Worm (Caenorhabditis elegans) whole organism, young adult: ENCODE results near the gene ZK131.11.

Experiments
- B0035.1 ChIP-seq: sonication (generic microtip); optimal IDR thresholded peaks from 2 replicates; lab custom pipeline; 2016; ENCODE audit warnings: missing genetic modification characterization, mild to moderate bottlenecking, missing compliant biosample characterization, missing genotype, missing genetic modification reagents
- C17E4.6 ChIP-seq: fragments of 200-800 bp; sonication (Bioruptor generic); IDR thresholded peaks from 2 replicates; pipeline ENCODE4 v1.3.6; 2022; ENCODE audit warnings: missing genetic modification reagents, missing genetic modification characterization, missing compliant biosample characterization
- F39B2.1 ChIP-seq: fragments of 200-800 bp; sonication (Bioruptor generic); IDR thresholded peaks from 2 replicates; pipeline ENCODE4 v1.3.6; 2022; ENCODE audit warnings: missing genetic modification reagents, missing genetic modification characterization, missing compliant biosample characterization
- K12H6.12 ChIP-seq: fragments of 200-800 bp; sonication (Bioruptor generic); optimal IDR thresholded peaks from 2 replicates; lab custom pipeline; 2018; ENCODE audit warnings: mild to moderate bottlenecking, missing genetic modification characterization, missing compliant biosample characterization
- Y53G8AR.9 ChIP-seq: fragments of 200-800 bp; sonication (Bioruptor generic); conservative IDR thresholded peaks from 2 replicates; pipeline ENCODE4 v1.3.6; 2022; ENCODE audit warnings: missing genetic modification reagents, missing genetic modification characterization, missing compliant biosample characterization
- Y67H2A.10 ChIP-seq: fragments of 200-800 bp; sonication (Bioruptor generic); conservative IDR thresholded peaks from 2 replicates; pipeline ENCODE4 v1.3.6; 2022; ENCODE audit warnings: missing genetic modification reagents, missing genetic modification characterization, missing compliant biosample characterization
- ZK185.1 ChIP-seq: sonication (generic microtip); optimal IDR thresholded peaks from 2 replicates; lab custom pipeline; 2016; ENCODE audit warnings: mild to moderate bottlenecking, missing genetic modification characterization, missing compliant biosample characterization; ENCODE audit not compliant: poor library complexity, severe bottlenecking
- ama-1 ChIP-seq, 3 experiments: fragments of 150-350 bp in 1 of 3; sonication (generic microtip) in 2 of 3; optimal IDR thresholded peaks; 2 replicates each; lab custom pipeline; 2014 to 2018; ENCODE audit warnings: missing biosample characterization in 2 of 3, missing genetic modification characterization in 2 of 3, missing genetic modification reagents in 2 of 3
- athp-1 ChIP-seq: sonication (generic microtip); optimal IDR thresholded peaks from 2 replicates; lab custom pipeline; 2017; ENCODE audit warnings: mild to moderate bottlenecking, missing genetic modification characterization, missing compliant biosample characterization
- attf-3 ChIP-seq: fragments of 200-800 bp; sonication (Bioruptor generic); conservative IDR thresholded peaks from 2 replicates; pipeline ENCODE4 v1.3.6; 2022; ENCODE audit warnings: missing genetic modification reagents, missing genetic modification characterization, missing compliant biosample characterization
- attf-5 ChIP-seq: fragments of 200-800 bp; sonication (Bioruptor generic); optimal IDR thresholded peaks from 2 replicates; lab custom pipeline; 2018; ENCODE audit warnings: mild to moderate bottlenecking, missing genetic modification characterization, missing compliant biosample characterization
- bed-2 ChIP-seq: fragments of 200-800 bp; sonication (Bioruptor generic); IDR thresholded peaks from 2 replicates; pipeline ENCODE4 v1.3.6; 2022; ENCODE audit warnings: missing genetic modification reagents, missing genetic modification characterization, missing compliant biosample characterization
- ceh-27 ChIP-seq: fragments of 200-800 bp; sonication (Bioruptor generic); optimal IDR thresholded peaks from 2 replicates; lab custom pipeline; 2018; ENCODE audit warnings: mild to moderate bottlenecking, missing genetic modification characterization, moderate library complexity, missing compliant biosample characterization
- ceh-79 ChIP-seq: sonication (generic microtip); optimal IDR thresholded peaks from 2 replicates; lab custom pipeline; 2017; ENCODE audit warnings: mild to moderate bottlenecking, missing genetic modification characterization, missing compliant biosample characterization
- die-1 ChIP-seq: sonication (generic microtip); optimal IDR thresholded peaks from 2 replicates; lab custom pipeline; 2016; ENCODE audit warnings: missing genotype, mild to moderate bottlenecking, missing genetic modification characterization, missing compliant biosample characterization
- dox-1 ChIP-seq: fragments of 200-800 bp; sonication (Bioruptor generic); IDR thresholded peaks from 2 replicates; pipeline ENCODE4 v1.3.6; 2022; ENCODE audit warnings: missing genetic modification reagents, missing genetic modification characterization, missing compliant biosample characterization
- efl-1 ChIP-seq: fragments of 150-350 bp; optimal IDR thresholded peaks from 2 replicates; lab custom pipeline; 2014; ENCODE audit warnings: missing biosample characterization, missing genetic modification reagents, missing genetic modification characterization
- egl-18 ChIP-seq: fragments of 200-800 bp; sonication (Bioruptor generic); IDR thresholded peaks from 2 replicates; pipeline ENCODE4 v1.3.6; 2022; ENCODE audit warnings: missing genetic modification reagents, missing genetic modification characterization, missing compliant biosample characterization
- egl-44 ChIP-seq: fragments of 200-800 bp; sonication (Bioruptor generic); IDR thresholded peaks from 2 replicates; pipeline ENCODE4 v1.3.6; 2022; ENCODE audit warnings: missing genetic modification reagents, missing genetic modification characterization, missing compliant biosample characterization
- hlh-12 ChIP-seq: sonication (generic microtip); optimal IDR thresholded peaks from 2 replicates; lab custom pipeline; 2016; ENCODE audit warnings: missing genetic modification characterization, missing compliant biosample characterization
- hmg-1.2 ChIP-seq: fragments of 200-800 bp; sonication (Bioruptor generic); IDR thresholded peaks from 2 replicates; pipeline ENCODE4 v1.3.6; 2022; ENCODE audit warnings: missing genetic modification reagents, missing genetic modification characterization, missing compliant biosample characterization
- hmg-20 ChIP-seq: fragments of 200-800 bp; sonication (Bioruptor generic); IDR thresholded peaks from 2 replicates; pipeline ENCODE4 v1.3.6; 2022; ENCODE audit warnings: missing genetic modification reagents, missing genetic modification characterization, missing compliant biosample characterization
- lag-1 ChIP-seq: fragments of 200-800 bp; sonication (Bioruptor generic); IDR thresholded peaks from 2 replicates; pipeline ENCODE4 v1.3.6; 2022; ENCODE audit warnings: missing genetic modification reagents, missing genetic modification characterization, missing compliant biosample characterization
- lin-35 ChIP-seq, 3 experiments: fragments of 150-350 bp in 2 of 3; sonication (generic microtip) in 1 of 3; optimal IDR thresholded peaks; 2 replicates each; lab custom pipeline; 2014 to 2018; ENCODE audit warnings: missing biosample characterization in 3 of 3, missing genetic modification characterization in 3 of 3, missing genetic modification reagents in 3 of 3
- lsl-1 ChIP-seq: fragments of 200-800 bp; sonication (Bioruptor generic); optimal IDR thresholded peaks from 2 replicates; lab custom pipeline; 2018; ENCODE audit warnings: mild to moderate bottlenecking, missing genetic modification characterization, moderate library complexity, missing compliant biosample characterization
- mel-28 ChIP-seq: sonication (generic microtip); optimal IDR thresholded peaks from 2 replicates; lab custom pipeline; 2016; ENCODE audit warnings: borderline replicate concordance, mild to moderate bottlenecking, missing genetic modification characterization, missing compliant biosample characterization
- mxl-1 ChIP-seq: sonication (generic microtip); optimal IDR thresholded peaks from 2 replicates; lab custom pipeline; 2016; ENCODE audit warnings: missing genetic modification characterization, missing compliant biosample characterization
- nfya-1 ChIP-seq: sonication (generic microtip); optimal IDR thresholded peaks from 2 replicates; lab custom pipeline; 2017; ENCODE audit warnings: antibody characterized with exemption, missing compliant biosample characterization, missing genetic modification characterization, borderline replicate concordance; ENCODE audit not compliant: insufficient read depth
- nfya-2 ChIP-seq: fragments of 200-800 bp; sonication (Bioruptor generic); IDR thresholded peaks from 2 replicates; pipeline ENCODE4 v1.3.6; 2022; ENCODE audit warnings: missing genetic modification reagents, missing genetic modification characterization, missing compliant biosample characterization
- nhr-27 ChIP-seq: fragments of 200-800 bp; sonication (Bioruptor generic); optimal IDR thresholded peaks from 2 replicates; lab custom pipeline; 2018; ENCODE audit warnings: mild to moderate bottlenecking, missing genetic modification characterization, moderate library complexity, missing compliant biosample characterization
- nhr-80 ChIP-seq: sonication (generic microtip); optimal IDR thresholded peaks from 2 replicates; lab custom pipeline; 2016; ENCODE audit warnings: missing genetic modification characterization, missing compliant biosample characterization
- nhr-90 ChIP-seq: sonication (generic microtip); optimal IDR thresholded peaks from 2 replicates; lab custom pipeline; 2016; ENCODE audit warnings: missing genotype, mild to moderate bottlenecking, missing genetic modification characterization, missing compliant biosample characterization
- repo-1 ChIP-seq: sonication (generic microtip); optimal IDR thresholded peaks from 2 replicates; lab custom pipeline; 2017; ENCODE audit warnings: mild to moderate bottlenecking, missing genetic modification characterization, missing compliant biosample characterization
- rpc-1 ChIP-seq, 2 experiments: fragments of 150-350 bp in 1 of 2; sonication (generic microtip) in 1 of 2; optimal IDR thresholded peaks; 2 replicates each; lab custom pipeline; 2014 to 2018; ENCODE audit warnings: missing biosample characterization in 1 of 2, missing genetic modification characterization in 1 of 2, missing genetic modification reagents in 1 of 2, missing genotype in 1 of 2
- sdz-38 ChIP-seq: sonication (generic microtip); optimal IDR thresholded peaks from 2 replicates; lab custom pipeline; 2016; ENCODE audit warnings: missing genotype, missing genetic modification characterization, missing compliant biosample characterization
- sea-2 ChIP-seq: fragments of 200-800 bp; sonication (Bioruptor generic); IDR thresholded peaks from 2 replicates; pipeline ENCODE4 v1.3.6; 2022; ENCODE audit warnings: missing genetic modification characterization, missing compliant biosample characterization
- snpc-1.3 ChIP-seq: sonication (generic microtip); optimal IDR thresholded peaks from 2 replicates; lab custom pipeline; 2017; ENCODE audit warnings: missing genetic modification characterization, mild to moderate bottlenecking, missing compliant biosample characterization, antibody characterized with exemption, moderate library complexity, missing genotype, missing genetic modification reagents; ENCODE audit not compliant: insufficient read depth
- snpc-4 ChIP-seq, 5 experiments: fragments of 150-350 bp in 1 of 5; sonication (generic microtip) in 4 of 5; optimal IDR thresholded peaks; 2 replicates each; lab custom pipeline; 2014 to 2018; ENCODE audit warnings: missing genetic modification characterization in 5 of 5, missing biosample characterization in 3 of 5, antibody characterized with exemption in 2 of 5, mild to moderate bottlenecking in 2 of 5, missing compliant biosample characterization in 2 of 5, missing genotype in 2 of 5, moderate library complexity in 2 of 5, missing genetic modification reagents in 1 of 5
- somi-1 ChIP-seq: fragments of 200-800 bp; sonication (Bioruptor generic); optimal IDR thresholded peaks from 2 replicates; lab custom pipeline; 2018; ENCODE audit warnings: mild to moderate bottlenecking, missing genetic modification characterization, missing compliant biosample characterization
- tbp1 ChIP-seq: fragments of 200-800 bp; sonication (Bioruptor generic); optimal IDR thresholded peaks from 2 replicates; lab custom pipeline; 2018; ENCODE audit warnings: mild to moderate bottlenecking, missing genetic modification characterization, missing compliant biosample characterization
- unc-130 ChIP-seq: sonication (generic microtip); optimal IDR thresholded peaks from 2 replicates; lab custom pipeline; 2016; ENCODE audit warnings: missing genetic modification reagents, missing genetic modification characterization, missing compliant biosample characterization
- ztf-26 ChIP-seq: sonication (generic microtip); optimal IDR thresholded peaks from 2 replicates; lab custom pipeline; 2017; ENCODE audit warnings: missing genetic modification characterization, missing compliant biosample characterization
- ztf-3 ChIP-seq: fragments of 200-800 bp; sonication (Bioruptor generic); optimal IDR thresholded peaks from 2 replicates; lab custom pipeline; 2018; ENCODE audit warnings: mild to moderate bottlenecking, missing genetic modification characterization, missing compliant biosample characterization

Gene ZK131.11

DNA sequence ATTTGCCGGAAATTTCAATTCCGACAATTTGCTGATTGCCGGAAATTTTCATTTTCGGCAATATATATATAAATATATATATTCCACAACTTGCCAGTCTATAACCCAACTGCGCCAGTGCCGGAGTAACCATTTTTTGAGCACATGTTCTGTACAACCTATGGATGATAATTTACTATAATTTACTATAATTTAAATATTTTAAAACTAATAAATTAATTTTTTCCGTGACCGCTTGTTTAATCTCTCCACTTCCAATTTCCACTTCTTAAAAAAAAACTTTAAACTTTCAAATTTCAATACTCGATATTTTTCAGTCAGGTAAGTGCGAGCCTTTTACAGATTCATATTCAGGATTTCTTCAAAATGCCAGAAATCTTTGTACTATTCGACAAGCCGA is 26.1 kb upstream of the ZK131.11 start, which contains the start of gene arrd-12:
Gene arrd-12, plus strand, starts transcription at position 301 of the 400 bp plus-strand sequence.
- TF ChIP-seq sea-2 (GFP tag; lab: Robert Waterston, UW) (no peak), snpc-1.3 (tag; lab: Kevin White, UChicago) (no peak), Y53G8AR.9 (GFP tag; lab: Robert Waterston, UW) (no peak), egl-44 (GFP tag; lab: Robert Waterston, UW) (no peak)

- no peak for TF ChIP-seq nfya-2 (GFP tag; lab: Robert Waterston, UW)
- peak; percentile 47 for TF ChIP-seq nhr-80 (tag; lab: Kevin White, UChicago)
- TF ChIP-seq rpc-1 (optimal IDR thresholded peaks at IDR 0.05; lab: Kevin White, UChicago), result no peak
- no peak for TF ChIP-seq rpc-1 (tag; optimal IDR thresholded peaks at IDR 0.05; lab: Kevin White, UChicago)
- TF ChIP-seq hmg-20 (GFP tag; lab: Robert Waterston, UW), result no peak
- TF ChIP-seq die-1, result no peak
- TF ChIP-seq K12H6.12 (tag; lab: Kevin White, UChicago), result no peak
Observed at ce11 chrII:13771335-13771734, 20.7 kb upstream of the ZK131.11 start, which contains the start of gene C01B9.1. Gene C01B9.1 (plus strand): TSS chrII:13771575.

DNA sequence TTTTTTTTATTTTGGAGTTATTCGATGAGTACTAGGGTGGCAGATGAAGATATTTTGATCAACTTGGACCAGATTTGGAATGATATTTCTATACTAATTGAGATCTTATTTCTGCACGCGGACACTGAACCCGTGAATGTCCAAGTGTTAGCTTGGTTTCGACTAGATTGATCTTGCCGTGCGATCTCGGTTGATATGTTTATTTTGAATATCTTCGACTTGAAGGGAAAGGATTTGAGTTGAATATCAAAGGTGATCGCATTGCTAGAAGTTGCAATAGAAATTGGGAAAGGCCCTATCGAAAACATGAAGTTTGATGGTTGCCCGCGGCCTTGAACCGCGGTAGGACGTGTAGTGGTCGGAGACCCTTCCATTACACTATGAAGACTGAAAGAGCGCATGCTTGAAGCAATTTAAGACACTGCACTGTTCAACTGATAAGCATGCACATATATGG is 11.2 kb upstream of the ZK131.11 start:
- TF ChIP-seq Y67H2A.10 (GFP tag; lab: Robert Waterston, UW) (no peak), ZK185.1 (tag; lab: Kevin White, UChicago) (peak; percentile 83), dox-1 (GFP tag; lab: Robert Waterston, UW) (peak; percentile 57), efl-1 (no peak), nfya-1 (tag; lab: Kevin White, UChicago) (no peak), mxl-1 (tag; lab: Kevin White, UChicago) (no peak), lin-35 (GFP tag; optimal IDR thresholded peaks at IDR 0.05; lab: Kevin White, UChicago) (no peak), egl-18 (GFP tag; lab: Robert Waterston, UW) (no peak), ama-1 (optimal IDR thresholded peaks at IDR 0.05; lab: Kevin White, UChicago) (no peak), ama-1 (GFP tag; optimal IDR thresholded peaks at IDR 0.05; lab: Kevin White, UChicago) (no peak), ceh-27 (GFP tag; lab: Kevin White, UChicago) (peak; percentile 7), ceh-79 (tag; lab: Kevin White, UChicago) (no peak), bed-2 (GFP tag; lab: Robert Waterston, UW) (no peak), somi-1 (GFP tag; lab: Kevin White, UChicago) (no peak), lag-1 (GFP tag; lab: Robert Waterston, UW) (no peak), hmg-1.2 (GFP tag; lab: Robert Waterston, UW) (0 out of 2 replicates have a peak, but pooled peaks have one; percentile 5), unc-130 (GFP tag; lab: Kevin White, UChicago) (no peak), repo-1 (tag; lab: Kevin White, UChicago) (peak; percentile 81), nhr-27 (tag; lab: Kevin White, UChicago) (no peak), lsl-1 (peak; percentile 8), snpc-4 (GFP tag; optimal IDR thresholded peaks at IDR 0.05; lab: Kevin White, UChicago) (no peak), snpc-4 (tag; optimal IDR thresholded peaks at IDR 0.05; lab: Kevin White, UChicago) (peak in 3 of 4 experiments; percentile 36 to 70 (median 59)), hlh-12 (tag; lab: Kevin White, UChicago) (no peak), tbp1 (GFP tag; lab: Kevin White, UChicago) (peak; percentile 82), ztf-3 (GFP tag; lab: Kevin White, UChicago) (peak; percentile 11), attf-5 (GFP tag; lab: Kevin White, UChicago) (peak; percentile 13), attf-3 (GFP tag; lab: Robert Waterston, UW) (no peak), C17E4.6 (GFP tag; lab: Robert Waterston, UW) (no peak), B0035.1 (no peak), sdz-38 (no peak), ztf-26 (tag; lab: Kevin White, UChicago) (no peak), mel-28 (tag; lab: Kevin White, UChicago) (no peak), F39B2.1 (GFP tag; lab: Robert Waterston, UW) (no peak), athp-1 (no peak), die-1 (peak; percentile 22), nhr-90 (tag; lab: Kevin White, UChicago) (peak; percentile 68), rpc-1 (optimal IDR thresholded peaks at IDR 0.05; lab: Kevin White, UChicago) (peak; percentile 69), rpc-1 (tag; optimal IDR thresholded peaks at IDR 0.05; lab: Kevin White, UChicago) (peak; percentile 63)
